Fruit fly (Drosophila melanogaster): ENCODE results near the gene CG4360.

The CG4360 gene

DNA sequence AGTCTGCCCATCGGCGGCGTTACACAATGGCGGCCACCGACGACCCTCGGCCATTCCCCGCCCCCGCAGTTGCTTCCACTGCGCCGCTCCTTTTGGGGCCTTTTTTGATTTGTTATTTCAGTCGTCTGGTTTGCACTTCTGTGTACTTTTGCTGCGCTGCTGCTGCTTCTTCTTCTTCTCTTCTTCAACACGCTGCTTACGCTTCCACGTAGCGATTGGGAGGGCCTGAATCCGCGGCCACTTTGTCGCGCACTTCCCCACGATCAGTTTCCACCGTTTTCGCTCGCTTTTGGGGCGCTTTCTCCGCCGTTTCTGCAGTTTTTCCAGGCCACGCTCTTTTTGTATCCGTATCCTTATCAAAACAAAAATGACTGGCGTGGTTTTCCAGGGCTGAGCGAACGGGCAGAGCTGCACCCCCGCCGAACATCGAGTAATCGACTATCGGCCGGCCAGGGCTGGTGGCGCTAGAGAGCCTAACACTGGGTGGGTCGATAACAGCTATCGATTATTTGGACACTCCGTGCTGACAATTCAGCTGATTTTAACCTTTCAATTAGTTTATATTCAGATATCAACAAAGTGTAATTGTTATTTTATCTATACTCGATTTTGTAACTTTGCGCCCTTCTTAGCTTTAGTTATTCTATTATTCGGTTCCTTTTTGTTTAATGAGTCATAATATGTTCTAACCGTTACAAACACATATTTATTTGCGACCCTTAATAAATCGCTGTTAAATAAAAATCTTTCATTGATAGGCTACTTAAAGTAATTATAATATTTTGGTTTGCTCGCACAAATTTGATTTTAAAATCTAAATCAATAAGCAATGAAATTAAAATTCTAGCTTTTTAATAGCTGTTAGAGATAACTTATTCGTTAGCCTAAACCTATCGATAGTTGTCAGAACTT lies at the start of gene CG4360, which contains the start of gene Sirt2:
Gene CG4360, minus strand, starts transcription at position 432 of the 912 bp plus-strand sequence.
Gene Sirt2, plus strand, starts transcription at position 894 of the 912 bp plus-strand sequence.
- TF ChIP-seq noc (tag; optimal IDR thresholded peaks at IDR 0.05), result no peak

DNA sequence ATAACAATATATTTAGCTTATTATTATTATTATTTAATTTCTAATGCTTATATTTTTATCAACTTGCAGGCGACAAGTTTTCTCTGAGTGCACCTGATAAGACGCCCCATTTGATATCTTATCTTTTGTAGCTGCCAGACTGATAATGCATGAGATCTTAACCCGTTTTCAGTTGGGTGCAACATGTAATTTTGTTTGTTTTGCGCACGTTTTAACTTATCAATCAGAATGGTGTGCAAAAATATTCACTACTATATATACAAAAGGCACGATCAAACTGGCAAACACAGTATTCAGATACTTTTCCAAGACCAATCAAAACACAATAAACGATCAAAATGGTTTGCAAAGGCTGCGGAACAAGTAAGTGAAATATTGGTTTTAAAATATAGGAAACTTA lies 32.2 kb upstream of the CG4360 start, which contains the start of gene MtnC:
Gene MtnC, plus strand, starts transcription at position 301 of the 400 bp plus-strand sequence.
- TF ChIP-seq noc (tag; optimal IDR thresholded peaks at IDR 0.05), result no peak

DNA sequence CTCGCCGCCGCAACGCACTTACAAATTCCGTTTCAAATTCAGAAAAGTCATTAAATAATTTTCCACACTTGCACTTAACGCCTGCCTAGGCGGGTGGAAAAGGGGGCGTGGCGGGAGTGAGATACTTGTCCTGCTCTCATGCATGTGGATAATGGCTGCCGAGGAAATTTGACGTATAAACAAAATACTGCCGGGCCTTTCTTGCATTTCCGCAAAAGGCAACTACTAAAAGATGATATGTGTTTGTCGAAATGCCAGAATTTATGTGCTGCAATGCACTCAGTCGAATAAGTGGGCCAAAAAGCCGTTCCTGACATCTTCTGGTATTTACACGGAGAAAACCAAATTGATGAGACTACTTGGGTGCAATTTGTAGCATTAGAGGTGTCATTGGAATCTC lies 22.5 kb upstream of the CG4360 start:
- TF ChIP-seq noc (tag; optimal IDR thresholded peaks at IDR 0.05), result no peak

DNA sequence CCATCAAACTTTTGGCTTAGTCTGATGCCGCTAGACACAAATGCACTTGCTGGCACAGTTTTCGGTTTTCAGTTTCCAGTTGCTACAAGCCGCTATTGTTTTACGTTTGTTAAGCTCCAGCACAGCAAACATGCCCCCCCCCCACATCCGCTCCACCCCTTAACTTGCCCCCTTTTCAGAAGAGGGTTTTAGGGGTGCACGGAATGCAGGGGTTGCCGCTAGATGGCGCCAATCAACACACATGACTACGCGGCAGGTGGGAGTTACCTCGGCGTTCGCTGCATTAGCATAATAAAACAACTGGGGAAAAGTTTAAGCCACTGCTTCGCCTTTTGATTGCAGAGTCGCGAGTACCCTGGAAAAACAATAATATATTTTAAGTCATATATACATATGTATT lies 19.1 kb upstream of the CG4360 start:
- no peak for TF ChIP-seq noc (tag; optimal IDR thresholded peaks at IDR 0.05)

DNA sequence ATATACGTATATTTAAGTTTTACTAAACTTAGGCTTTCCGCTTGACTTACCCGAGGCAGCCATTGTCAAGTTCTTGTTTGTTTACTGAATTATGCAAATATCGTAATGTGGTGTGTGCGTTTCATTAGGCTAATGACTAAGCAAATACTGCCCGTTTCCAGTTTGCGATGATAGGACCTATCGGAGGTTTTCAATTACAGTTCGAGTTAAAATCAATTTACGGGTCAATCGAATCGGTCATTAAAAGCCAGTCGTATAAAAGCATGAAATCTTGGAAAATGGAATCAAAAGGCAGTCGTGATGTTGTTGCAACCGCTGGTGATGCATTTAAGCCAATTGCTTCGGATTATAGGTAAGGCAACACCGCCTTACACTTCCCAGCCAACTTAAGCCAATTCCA lies 10.9 kb upstream of the CG4360 start, which contains the start of gene Ir92a:
Gene Ir92a, plus strand, starts transcription at position 301 of the 400 bp plus-strand sequence.
- TF ChIP-seq noc (tag; optimal IDR thresholded peaks at IDR 0.05), result no peak

DNA sequence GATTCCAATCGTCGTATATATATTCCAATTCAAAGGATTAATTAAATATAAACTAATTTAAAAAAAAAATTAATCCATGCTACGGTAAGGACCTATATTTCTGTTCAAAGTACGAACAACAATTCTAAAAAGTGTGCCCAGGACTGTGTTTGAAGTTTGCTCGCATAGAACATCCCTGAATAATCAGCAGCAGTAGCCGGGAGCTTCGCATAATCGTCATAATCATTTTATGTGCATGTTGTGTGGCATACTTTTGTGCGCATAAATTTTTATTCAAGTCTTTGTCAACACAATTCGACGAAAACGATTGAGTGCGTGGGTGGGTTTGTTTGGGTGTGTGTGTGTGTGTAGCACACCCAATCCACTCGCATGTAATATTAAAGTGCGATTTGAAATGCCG lies 4.9 kb upstream of the CG4360 start:
- TF ChIP-seq noc (tag; optimal IDR thresholded peaks at IDR 0.05), result no peak

DNA sequence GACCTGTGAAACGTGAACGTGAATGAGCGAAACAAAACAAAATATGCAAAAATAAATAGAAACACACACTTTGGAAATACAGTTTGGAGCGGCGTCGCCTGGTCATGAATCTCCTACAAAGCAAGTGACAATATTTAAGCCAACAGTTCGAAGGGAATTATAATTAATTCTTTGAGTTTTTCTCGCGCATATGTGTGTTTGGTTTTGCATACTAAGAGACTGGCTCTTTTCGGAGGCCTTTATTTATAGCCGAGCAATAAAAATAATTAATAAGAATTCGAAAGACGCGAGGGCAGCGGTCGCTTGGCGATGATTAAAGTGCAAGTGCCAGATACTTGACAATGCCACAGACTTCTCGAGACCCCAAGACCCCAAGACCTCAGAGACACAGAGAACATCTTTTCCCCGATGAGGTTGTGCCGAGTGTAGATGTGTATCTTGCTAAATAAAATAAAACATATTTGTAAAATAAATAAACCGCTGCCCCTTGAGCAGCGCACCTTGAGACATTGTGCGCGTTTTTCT lies 9.6 kb downstream of the CG4360 start:
- no peak for TF ChIP-seq noc (tag; optimal IDR thresholded peaks at IDR 0.05)

DNA sequence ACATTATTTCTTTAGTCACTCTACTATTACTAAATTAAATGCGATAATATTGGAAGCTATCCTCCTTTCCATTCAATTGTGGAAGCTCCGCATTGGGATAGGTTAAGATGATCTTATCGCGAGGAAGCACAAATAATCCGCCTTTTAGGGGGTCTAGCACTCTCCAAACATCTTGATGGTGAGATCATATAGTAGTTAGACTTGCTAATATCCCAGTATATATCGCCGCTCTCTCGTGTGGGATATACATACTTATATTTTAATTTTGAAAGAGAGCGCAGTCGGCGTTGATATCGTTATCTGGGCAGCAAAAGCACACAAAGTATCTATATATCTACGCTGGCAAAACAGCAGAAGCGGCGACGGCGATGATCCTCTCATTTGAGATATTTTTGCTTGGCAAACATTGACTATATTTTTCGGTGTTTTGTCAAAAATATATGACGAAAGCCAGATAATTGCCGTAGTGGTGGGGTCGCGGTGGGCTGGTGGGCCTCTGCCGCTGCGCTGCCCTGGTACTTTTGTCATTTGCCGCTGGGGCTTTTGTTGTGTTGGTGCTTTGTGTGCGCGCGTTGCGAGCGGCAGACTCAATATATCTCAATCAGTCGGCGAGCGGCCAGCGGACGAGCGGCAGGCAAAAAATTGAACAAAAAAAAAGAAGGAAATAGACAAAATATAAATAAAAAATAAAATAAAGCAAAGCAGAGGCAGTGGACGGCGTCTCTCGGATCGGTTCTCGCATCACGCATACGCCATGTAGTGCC lies 10.2 kb downstream of the CG4360 start:
- TF ChIP-seq noc (tag; optimal IDR thresholded peaks at IDR 0.05), result peak; percentile 76

DNA sequence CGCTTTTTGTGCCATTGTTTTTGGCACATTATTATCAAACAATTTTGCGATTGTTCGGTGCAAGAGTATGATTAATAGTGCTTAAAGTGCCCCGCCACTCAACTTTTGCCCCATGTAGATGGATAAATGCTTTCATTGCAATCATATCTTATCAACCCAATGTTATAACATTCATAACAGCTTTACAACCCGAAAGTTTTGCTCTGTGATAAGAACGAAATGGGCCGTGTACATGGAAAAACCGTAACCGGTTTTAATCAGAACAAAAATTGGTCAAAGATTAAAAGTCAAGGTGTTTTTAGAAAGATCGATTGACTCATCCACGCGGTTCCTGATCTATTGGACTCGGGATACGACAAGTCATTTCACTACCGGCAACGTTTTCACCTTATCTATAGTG lies 11.2 kb downstream of the CG4360 start:
- peak; percentile 18 for TF ChIP-seq noc (tag; optimal IDR thresholded peaks at IDR 0.05)

DNA sequence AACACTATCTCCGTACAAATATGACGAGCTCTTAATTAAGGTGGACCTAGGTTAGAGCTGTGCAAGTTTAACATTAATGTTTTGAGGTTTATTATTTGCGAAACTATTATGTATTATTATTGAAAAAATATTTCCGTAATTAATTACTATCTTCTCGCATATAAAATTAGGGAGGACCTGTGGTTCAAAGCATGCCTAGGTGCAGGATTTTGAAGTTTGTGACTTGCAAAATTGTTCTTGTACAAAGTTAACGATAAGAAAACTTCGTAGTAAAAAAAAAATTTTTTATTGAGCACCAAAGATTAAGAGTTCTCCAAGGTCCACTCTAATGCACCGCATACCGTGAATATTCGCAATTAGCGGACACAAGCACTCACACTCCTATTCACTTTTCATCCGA lies 15.0 kb downstream of the CG4360 start:
- peak; percentile 95 for TF ChIP-seq noc (tag; optimal IDR thresholded peaks at IDR 0.05)

DNA sequence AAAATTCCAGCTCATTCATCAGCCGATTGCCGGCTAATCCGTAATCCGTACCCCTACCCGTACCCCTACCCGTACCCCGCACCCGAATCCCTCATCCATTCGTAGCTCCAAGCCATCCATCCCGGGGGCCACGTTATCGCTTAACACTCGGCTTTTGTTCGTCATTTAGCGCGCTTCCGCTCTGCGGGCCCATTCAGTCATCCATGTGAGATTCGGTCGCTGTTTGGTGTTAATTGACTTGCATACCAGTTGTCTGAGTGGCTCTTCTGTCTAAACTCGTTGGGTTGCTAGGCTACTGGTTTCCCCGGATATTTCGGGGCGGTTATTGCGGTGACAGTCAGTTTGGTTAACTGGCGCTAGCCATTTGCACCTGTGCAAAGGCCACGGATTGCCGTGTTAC lies 16.4 kb downstream of the CG4360 start:
- TF ChIP-seq noc (tag; optimal IDR thresholded peaks at IDR 0.05), result no peak

DNA sequence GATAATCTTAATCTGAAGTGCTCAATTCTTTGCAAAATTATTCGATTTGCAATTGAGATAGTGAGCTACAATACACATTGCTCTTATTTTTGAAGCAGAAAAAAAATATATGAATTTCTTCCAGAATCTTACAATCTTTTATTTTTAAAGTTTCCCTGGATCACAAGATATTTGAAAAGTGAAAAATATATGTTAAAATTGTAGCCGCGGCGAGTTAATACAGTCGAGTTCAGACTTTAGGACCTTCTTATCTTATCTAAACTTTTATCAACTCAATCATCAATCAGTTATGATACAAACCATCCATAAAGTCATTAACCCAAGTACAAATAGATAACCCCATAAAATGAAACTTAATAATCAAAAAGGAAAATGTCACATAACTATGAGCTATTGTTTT lies 16.9 kb downstream of the CG4360 start:
- peak; percentile 60 for TF ChIP-seq noc (tag; optimal IDR thresholded peaks at IDR 0.05)

DNA sequence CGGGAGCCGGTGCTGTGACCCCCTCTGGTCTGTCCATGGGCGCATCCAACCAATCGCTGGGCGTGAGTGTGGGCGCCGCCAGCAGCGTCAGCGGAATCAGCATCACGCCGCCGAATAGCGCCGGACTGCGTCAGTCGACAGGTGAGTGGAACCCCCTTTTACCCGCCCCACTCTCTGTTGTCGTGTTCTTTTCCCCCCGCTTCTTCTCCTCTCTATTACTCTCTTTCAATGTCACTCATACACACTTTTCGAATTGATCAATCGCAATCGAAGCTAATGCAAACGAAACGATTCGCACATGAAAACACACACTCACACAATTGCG lies 17.3 kb downstream of the CG4360 start:
- no peak for TF ChIP-seq noc (tag; optimal IDR thresholded peaks at IDR 0.05)

DNA sequence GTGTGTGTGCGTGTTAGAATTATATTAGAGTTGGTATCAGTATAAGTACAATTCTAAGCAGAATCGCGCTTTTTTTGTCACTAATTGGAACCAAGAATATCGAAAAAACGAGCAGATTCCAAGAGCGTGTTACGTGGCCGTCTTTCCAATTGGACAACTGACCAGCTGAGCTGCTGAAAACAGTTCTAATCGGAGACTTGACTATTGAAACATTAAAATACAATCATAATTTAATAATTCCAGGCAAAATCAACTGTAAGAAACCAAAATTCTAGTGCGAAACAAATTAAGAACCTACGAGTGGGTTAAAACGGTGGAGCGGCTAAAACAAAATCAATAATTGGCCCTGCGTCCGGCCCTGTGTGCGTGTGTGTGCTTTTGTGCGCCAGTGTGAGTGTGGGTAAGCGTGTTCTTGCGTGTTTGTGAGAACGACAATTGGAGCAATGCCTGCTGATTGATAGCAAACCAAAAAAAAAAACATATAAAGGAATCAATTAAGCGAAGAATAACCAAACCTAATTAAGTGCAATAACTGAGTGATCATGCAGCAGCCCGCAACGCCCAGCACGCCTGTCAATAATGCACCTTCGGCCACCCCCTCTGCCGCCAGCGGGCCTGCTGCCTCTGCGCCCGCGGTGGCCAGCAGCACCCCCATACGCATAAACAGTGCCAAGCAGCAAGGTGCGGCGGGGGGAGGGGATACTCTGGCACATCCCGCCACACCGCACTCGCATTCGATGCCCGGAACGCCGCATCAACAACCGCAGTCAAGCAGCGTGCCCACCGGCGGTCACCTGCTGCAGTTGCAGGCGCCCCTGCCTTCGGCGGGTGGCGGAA lies 17.9 kb downstream of the CG4360 start:
- no peak for TF ChIP-seq noc (tag; optimal IDR thresholded peaks at IDR 0.05)

DNA sequence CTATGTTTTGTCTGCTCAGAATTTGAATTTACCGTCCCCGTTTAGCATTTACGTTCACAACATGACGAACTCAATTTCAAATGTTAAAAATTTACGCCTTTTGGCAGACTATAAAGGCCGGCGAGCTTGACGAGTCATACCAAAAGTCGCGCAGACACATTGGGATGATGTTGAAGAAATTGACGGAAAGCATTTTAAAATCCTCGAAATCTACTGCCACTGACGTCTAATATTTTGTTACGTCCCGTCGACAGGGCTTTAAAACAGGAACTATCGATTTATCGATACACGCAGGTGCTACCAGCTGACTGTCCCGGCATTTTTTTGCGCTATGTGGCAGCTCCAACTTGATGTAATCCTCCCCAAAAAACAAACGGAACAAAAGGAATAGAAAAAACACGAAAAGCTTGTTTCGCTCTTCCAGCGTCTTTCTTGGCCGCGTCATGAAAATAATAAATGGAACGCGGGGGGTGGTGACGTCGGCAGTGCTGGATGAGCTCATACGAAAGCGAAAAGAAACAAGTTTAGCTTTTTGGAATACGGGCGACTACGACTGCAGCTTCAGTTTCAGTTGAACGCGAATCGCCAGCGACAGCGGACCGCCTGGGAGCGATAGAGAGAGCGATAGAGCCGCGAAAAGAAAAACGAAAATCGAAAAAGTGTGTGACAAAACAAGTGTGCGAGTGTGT lies 18.7 kb downstream of the CG4360 start, which contains the start of gene Orp8:
Gene Orp8, plus strand, starts transcription at position 373 of the 689 bp plus-strand sequence.
- peak; percentile 48 for TF ChIP-seq noc (tag; optimal IDR thresholded peaks at IDR 0.05)
